Worm (Caenorhabditis elegans) whole organism, L1 larva: ENCODE data around the gene hgrs-1.

ENCODE experiments used
- aly-2 ChIP-seq: fragments of 150-350 bp; optimal IDR thresholded peaks from 2 replicates; lab custom pipeline; 2014; ENCODE audit warnings: missing biosample characterization, missing genetic modification characterization
- dpl-1 ChIP-seq, 3 experiments: fragments of 150-350 bp in 2 of 3; sonication (generic microtip) in 1 of 3; optimal IDR thresholded peaks; 2 replicates each; lab custom pipeline; 2014 to 2017; ENCODE audit warnings: missing biosample characterization in 3 of 3, missing genetic modification characterization in 3 of 3, missing genetic modification reagents in 3 of 3
- dsc-1 ChIP-seq: sonication (generic microtip); optimal IDR thresholded peaks from 2 replicates; lab custom pipeline; 2016; ENCODE audit warnings: mild to moderate bottlenecking, missing genetic modification characterization, missing compliant biosample characterization
- egl-27 ChIP-seq, 2 experiments: fragments of 150-350 bp in 1 of 2; sonication (generic microtip); optimal IDR thresholded peaks; 3 replicates each; lab custom pipeline; 2017 to 2018; ENCODE audit warnings: missing biosample characterization in 2 of 2, missing genetic modification characterization in 2 of 2, missing genetic modification reagents in 2 of 2
- lin-15B ChIP-seq: fragments of 150-350 bp; sonication (generic microtip); optimal IDR thresholded peaks from 3 replicates; lab custom pipeline; 2014; ENCODE audit warnings: missing biosample characterization, missing genetic modification characterization
- nhr-11 ChIP-seq: fragments of 150-350 bp; optimal IDR thresholded peaks from 2 replicates; lab custom pipeline; 2014; ENCODE audit warnings: missing biosample characterization, missing genetic modification characterization
- nhr-77 ChIP-seq: fragments of 150-350 bp; optimal IDR thresholded peaks from 2 replicates; lab custom pipeline; 2014; ENCODE audit warnings: missing biosample characterization, missing genetic modification characterization
- nhr-90 ChIP-seq: sonication (generic microtip); optimal IDR thresholded peaks from 2 replicates; lab custom pipeline; 2016; ENCODE audit warnings: mild to moderate bottlenecking, missing genetic modification characterization, missing compliant biosample characterization; ENCODE audit not compliant: poor library complexity
- sox-4 ChIP-seq: sonication (generic microtip); optimal IDR thresholded peaks from 2 replicates; lab custom pipeline; 2016; ENCODE audit warnings: missing genetic modification characterization, missing compliant biosample characterization
- unc-86 ChIP-seq: sonication (generic microtip); optimal IDR thresholded peaks from 2 replicates; lab custom pipeline; 2016; ENCODE audit warnings: missing genetic modification characterization, missing compliant biosample characterization

- no peak for TF ChIP-seq dsc-1
- no peak for TF ChIP-seq nhr-11 (tag; lab: Kevin White, UChicago)
- TF ChIP-seq nhr-77 = no peak
- no peak for TF ChIP-seq aly-2
- no peak for TF ChIP-seq nhr-90 (tag; lab: Kevin White, UChicago)
- TF ChIP-seq egl-27 (tag; optimal IDR thresholded peaks at IDR 0.05; lab: Kevin White, UChicago) = no peak
- no peak for TF ChIP-seq dpl-1 (GFP tag; optimal IDR thresholded peaks at IDR 0.05; lab: Kevin White, UChicago)
- no peak for TF ChIP-seq unc-86 (tag; lab: Kevin White, UChicago)
- TF ChIP-seq lin-15B = no peak
- TF ChIP-seq sox-4 (tag; lab: Kevin White, UChicago) = no peak
These were observed 37.2 kb downstream of the hgrs-1 start, which contains the start of gene clec-52 for ce11 chrIV:8168660-8169059.
